Fruit fly (Drosophila melanogaster) whole organism, embryonic: ENCODE data around the gene CG34056.

Experiments
- Aef1 ChIP-seq: fragments of 200-800 bp; sonication (Bioruptor generic); IDR thresholded peaks from 3 replicates; pipeline ENCODE4 v1.3.6; 2022; ENCODE audit warnings: missing biosample characterization, missing genetic modification characterization
- BtbVII ChIP-seq: fragments of 200-800 bp; sonication (Bioruptor generic); optimal IDR thresholded peaks from 3 replicates; lab custom pipeline; 2017; ENCODE audit warnings: missing biosample characterization, mild to moderate bottlenecking, missing genetic modification characterization
- CG10462 ChIP-seq: fragments of 200-800 bp; sonication (Bioruptor generic); optimal IDR thresholded peaks from 2 replicates; lab custom pipeline; 2016; ENCODE audit warnings: missing biosample characterization, missing genetic modification characterization
- CG11696 ChIP-seq: fragments of 200-800 bp; sonication (Bioruptor generic); IDR thresholded peaks from 2 replicates; pipeline ENCODE4 v1.3.6; 2022; ENCODE audit warnings: missing biosample characterization, missing genetic modification characterization
- CG12391 ChIP-seq: fragments of 200-800 bp; sonication (Bioruptor generic); optimal IDR thresholded peaks from 3 replicates; lab custom pipeline; 2018; ENCODE audit warnings: missing biosample characterization, mild to moderate bottlenecking, missing genetic modification characterization, moderate library complexity
- CG13296 ChIP-seq: fragments of 200-800 bp; sonication (Bioruptor generic); optimal IDR thresholded peaks from 3 replicates; lab custom pipeline; 2018; ENCODE audit warnings: missing biosample characterization, mild to moderate bottlenecking, missing genetic modification characterization
- CG14441 ChIP-seq: fragments of 200-800 bp; sonication (Bioruptor generic); IDR thresholded peaks from 2 replicates; pipeline ENCODE4 v1.3.6; 2022; ENCODE audit warnings: missing biosample characterization, missing genetic modification characterization
- CG1602 ChIP-seq: fragments of 200-800 bp; sonication (Bioruptor generic); optimal IDR thresholded peaks from 3 replicates; lab custom pipeline; 2016; ENCODE audit warnings: missing biosample characterization, missing genetic modification characterization
- CG1603 ChIP-seq: fragments of 200-800 bp; sonication (Bioruptor generic); optimal IDR thresholded peaks from 2 replicates; lab custom pipeline; 2019; ENCODE audit warnings: missing biosample characterization, mild to moderate bottlenecking, missing genetic modification characterization, moderate library complexity
- CG17186 ChIP-seq: fragments of 200-800 bp; sonication (Bioruptor generic); optimal IDR thresholded peaks from 3 replicates; lab custom pipeline; 2017; ENCODE audit warnings: missing biosample characterization, missing genetic modification reagents, missing genetic modification characterization
- CG17361 ChIP-seq: fragments of 200-800 bp; sonication (Bioruptor generic); IDR thresholded peaks from 3 replicates; pipeline ENCODE4 v1.3.6; 2022; ENCODE audit warnings: missing biosample characterization, missing genetic modification characterization
- CG30020 ChIP-seq: fragments of 200-800 bp; optimal IDR thresholded peaks from 2 replicates; lab custom pipeline; 2019; ENCODE audit warnings: missing biosample characterization, mild to moderate bottlenecking, missing genetic modification characterization, moderate library complexity
- CG30403 ChIP-seq: fragments of 200-800 bp; sonication (Bioruptor generic); optimal IDR thresholded peaks from 3 replicates; lab custom pipeline; 2016; ENCODE audit warnings: missing biosample characterization, missing genetic modification characterization
- CG32767 ChIP-seq: fragments of 200-800 bp; sonication (Bioruptor generic); IDR thresholded peaks from 2 replicates; pipeline ENCODE4 v1.3.6; 2022; ENCODE audit warnings: missing biosample characterization, missing genetic modification characterization
- CG3847 ChIP-seq: fragments of 200-800 bp; sonication (Bioruptor generic); IDR thresholded peaks from 2 replicates; pipeline ENCODE4 v1.3.6; 2022; ENCODE audit warnings: missing biosample characterization, missing genetic modification characterization
- CG42726 ChIP-seq: fragments of 200-800 bp; sonication (Bioruptor generic); IDR thresholded peaks from 2 replicates; pipeline ENCODE4 v1.3.6; 2022; ENCODE audit warnings: missing biosample characterization, missing genetic modification characterization; ENCODE audit not compliant: partially characterized antibody
- CG4282 ChIP-seq: fragments of 200-800 bp; sonication (Bioruptor generic); optimal IDR thresholded peaks from 2 replicates; lab custom pipeline; 2016; ENCODE audit warnings: missing biosample characterization, missing genetic modification characterization
- CG6254 ChIP-seq: fragments of 200-800 bp; sonication (Bioruptor generic); optimal IDR thresholded peaks from 3 replicates; lab custom pipeline; 2017; ENCODE audit warnings: mild to moderate bottlenecking, missing biosample characterization, missing genetic modification reagents, missing genetic modification characterization
- CG7271 ChIP-seq: fragments of 200-800 bp; sonication (Bioruptor generic); optimal IDR thresholded peaks from 2 replicates; lab custom pipeline; 2018; ENCODE audit warnings: missing biosample characterization, mild to moderate bottlenecking, missing genetic modification characterization, moderate library complexity
- CG7987 ChIP-seq: fragments of 200-800 bp; sonication (Bioruptor generic); optimal IDR thresholded peaks from 2 replicates; lab custom pipeline; 2018; ENCODE audit warnings: missing biosample characterization, mild to moderate bottlenecking, missing genetic modification characterization, moderate library complexity
- CG8290 ChIP-seq, 3 experiments: fragments of 200-800 bp; sonication (Bioruptor generic); optimal IDR thresholded peaks; 2 replicates each; lab custom pipeline; 2016 to 2019; ENCODE audit warnings: missing biosample characterization in 3 of 3, missing genetic modification characterization in 3 of 3, mild to moderate bottlenecking in 2 of 3, moderate library complexity in 1 of 3
- CG8765 ChIP-seq: fragments of 200-800 bp; sonication (Bioruptor generic); IDR thresholded peaks from 2 replicates; pipeline ENCODE4 v1.3.6; 2022; ENCODE audit warnings: missing biosample characterization, missing genetic modification characterization
- CG8944 ChIP-seq: fragments of 200-800 bp; sonication (Bioruptor generic); optimal IDR thresholded peaks from 3 replicates; lab custom pipeline; 2016; ENCODE audit warnings: missing biosample characterization, missing genetic modification characterization
- Dip3 ChIP-seq: fragments of 200-800 bp; sonication (Bioruptor generic); optimal IDR thresholded peaks from 3 replicates; lab custom pipeline; 2016; ENCODE audit warnings: missing biosample characterization, missing genetic modification characterization
- Dref ChIP-seq: fragments of 200-800 bp; sonication (Bioruptor generic); IDR thresholded peaks from 2 replicates; pipeline ENCODE4 v1.3.6; 2022; ENCODE audit warnings: missing biosample characterization, missing genetic modification characterization
- ERR ChIP-seq: fragments of 200-800 bp; sonication (Bioruptor generic); optimal IDR thresholded peaks from 2 replicates; lab custom pipeline; 2016; ENCODE audit warnings: missing biosample characterization, missing genetic modification characterization
- Fer1 ChIP-seq: fragments of 200-800 bp; sonication (Bioruptor generic); optimal IDR thresholded peaks from 2 replicates; lab custom pipeline; 2017; ENCODE audit warnings: missing biosample characterization, mild to moderate bottlenecking, missing genetic modification characterization
- MBD-R2 ChIP-seq: fragments of 200-800 bp; sonication (Bioruptor generic); IDR thresholded peaks from 2 replicates; pipeline ENCODE4 v1.3.6; 2022; ENCODE audit warnings: missing biosample characterization, missing genetic modification characterization
- MESR4 ChIP-seq: fragments of 200-800 bp; sonication (Bioruptor generic); optimal IDR thresholded peaks from 2 replicates; lab custom pipeline; 2018; ENCODE audit warnings: missing biosample characterization, mild to moderate bottlenecking, missing genetic modification characterization, moderate library complexity
- Med ChIP-seq: fragments of 200-800 bp; sonication (Bioruptor generic); peaks from one replicate; lab custom pipeline; 2016; ENCODE audit warnings: missing biosample characterization, missing genetic modification characterization, mild to moderate bottlenecking, inconsistent platforms, moderate library complexity
- Meics ChIP-seq: fragments of 200-800 bp; sonication (Bioruptor generic); optimal IDR thresholded peaks from 2 replicates; lab custom pipeline; 2017; ENCODE audit warnings: missing biosample characterization, mild to moderate bottlenecking, missing genetic modification characterization
- Nf-YC ChIP-seq: fragments of 200-800 bp; optimal IDR thresholded peaks from 3 replicates; lab custom pipeline; 2019; ENCODE audit warnings: missing biosample characterization, mild to moderate bottlenecking, missing genetic modification characterization, moderate library complexity
- Optix ChIP-seq: fragments of 200-800 bp; sonication (Bioruptor generic); IDR thresholded peaks from 3 replicates; pipeline ENCODE4 v1.3.6; 2022; ENCODE audit warnings: missing biosample characterization, missing genetic modification characterization
- Side ChIP-seq: fragments of 200-800 bp; sonication (Bioruptor generic); optimal IDR thresholded peaks from 2 replicates; lab custom pipeline; 2016; ENCODE audit warnings: missing biosample characterization, missing genetic modification characterization
- br ChIP-seq: fragments of >200 bp; optimal IDR thresholded peaks from 2 replicates; lab custom pipeline; 2017
- eve ChIP-seq, 2 experiments: fragments of >200 bp; optimal IDR thresholded peaks; 2 replicates each; lab custom pipeline; 2017; ENCODE audit warnings: missing biosample characterization in 2 of 2, missing genetic modification characterization in 2 of 2
- gro ChIP-seq: fragments of 200-800 bp; sonication (Bioruptor generic); optimal IDR thresholded peaks from 2 replicates; lab custom pipeline; 2016; ENCODE audit warnings: missing biosample characterization, missing genetic modification characterization
- hbn ChIP-seq: fragments of 200-800 bp; sonication (Bioruptor generic); IDR thresholded peaks from 2 replicates; pipeline ENCODE4 v1.3.6; 2022; ENCODE audit warnings: missing biosample characterization, missing genetic modification characterization; ENCODE audit not compliant: partially characterized antibody
- ken ChIP-seq: fragments of 200-800 bp; sonication (Bioruptor generic); IDR thresholded peaks from 3 replicates; pipeline ENCODE4 v1.3.6; 2022; ENCODE audit warnings: missing biosample characterization, missing genetic modification characterization
- lbe ChIP-seq: fragments of 200-800 bp; sonication (Bioruptor generic); optimal IDR thresholded peaks from 2 replicates; lab custom pipeline; 2016; ENCODE audit warnings: missing biosample characterization, mild to moderate bottlenecking, missing genetic modification characterization
- nerfin-1 ChIP-seq: fragments of 200-800 bp; sonication (Bioruptor generic); optimal IDR thresholded peaks from 3 replicates; lab custom pipeline; 2019; ENCODE audit warnings: missing biosample characterization, mild to moderate bottlenecking, missing genetic modification characterization, moderate library complexity
- nerfin-2 ChIP-seq: fragments of 200-800 bp; sonication (Bioruptor generic); IDR thresholded peaks from 2 replicates; pipeline ENCODE4 v1.3.6; 2022; ENCODE audit warnings: missing biosample characterization, missing genetic modification characterization; ENCODE audit not compliant: partially characterized antibody
- odd ChIP-seq: fragments of 200-800 bp; sonication (Bioruptor generic); optimal IDR thresholded peaks from 2 replicates; lab custom pipeline; 2017; ENCODE audit warnings: missing biosample characterization, mild to moderate bottlenecking, missing genetic modification characterization
- pnt ChIP-seq: fragments of 200-800 bp; sonication (Bioruptor generic); optimal IDR thresholded peaks from 3 replicates; lab custom pipeline; 2016; ENCODE audit warnings: missing biosample characterization, missing genetic modification characterization
- repo ChIP-seq: fragments of 200-800 bp; sonication (Bioruptor generic); optimal IDR thresholded peaks from 2 replicates; lab custom pipeline; 2016; ENCODE audit warnings: missing biosample characterization, missing genetic modification characterization
- sisA ChIP-seq: fragments of 200-800 bp; sonication (Bioruptor generic); IDR thresholded peaks from 2 replicates; pipeline ENCODE4 v1.3.6; 2022; ENCODE audit warnings: missing biosample characterization, missing genetic modification characterization
- stwl ChIP-seq: fragments of 200-800 bp; sonication (Bioruptor generic); optimal IDR thresholded peaks from 3 replicates; lab custom pipeline; 2018; ENCODE audit warnings: missing biosample characterization, mild to moderate bottlenecking, missing genetic modification characterization, moderate library complexity
- sug ChIP-seq: fragments of 200-800 bp; optimal IDR thresholded peaks from 2 replicates; lab custom pipeline; 2019; ENCODE audit warnings: missing biosample characterization, mild to moderate bottlenecking, missing genetic modification characterization, moderate library complexity
- ttk ChIP-seq: fragments of 200-800 bp; sonication (Bioruptor generic); IDR thresholded peaks from 2 replicates; pipeline ENCODE4 v2.1.2; 2022; ENCODE audit warnings: missing biosample characterization, missing genetic modification characterization
- wor ChIP-seq: fragments of 200-800 bp; sonication (Bioruptor generic); IDR thresholded peaks from 2 replicates; pipeline ENCODE4 v1.3.6; 2022; ENCODE audit warnings: missing biosample characterization, missing genetic modification characterization

Gene CG34056

DNA sequence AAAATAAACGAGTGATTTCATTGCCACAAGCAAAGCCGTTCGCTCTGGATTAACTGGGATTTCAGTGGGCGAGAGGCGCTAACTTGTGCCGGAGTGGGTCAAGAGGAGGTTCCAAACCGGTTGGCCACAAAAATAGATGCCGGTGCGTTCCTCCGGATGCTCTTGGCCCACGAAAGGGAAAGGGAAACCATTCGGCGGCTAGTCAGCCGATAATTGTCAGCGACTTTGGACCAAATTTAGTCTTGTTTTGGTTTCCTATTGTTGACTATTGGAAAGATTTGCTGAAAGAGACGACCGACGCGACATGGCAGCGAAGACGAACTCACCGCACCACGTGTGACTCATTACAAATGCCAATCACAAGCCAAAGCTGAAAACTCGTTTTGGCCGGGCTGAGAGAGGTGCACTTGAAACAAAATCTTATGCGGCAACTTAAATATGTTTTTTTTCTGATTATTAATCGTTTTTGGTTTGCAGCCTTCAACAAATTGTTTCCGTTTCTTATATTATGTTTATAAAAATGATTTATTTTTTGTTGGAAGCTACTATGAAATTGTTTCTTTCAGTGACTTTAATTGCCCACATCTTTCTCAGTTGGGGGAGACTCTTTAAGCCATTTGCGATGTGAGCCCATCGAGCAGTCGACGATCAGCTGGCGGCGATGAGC lies at the start of gene CG34056 (continued):
- TF ChIP-seq Meics (peak; percentile 93), gro (GFP tag; lab: Kevin White, UChicago) (peak; percentile 80), Optix (peak; percentile 85), CG6254 (GFP tag; lab: Kevin White, UChicago) (peak; percentile 89), CG17186 (GFP tag; lab: Kevin White, UChicago) (peak; percentile 44), CG30020 (tag; lab: Kevin White, UChicago) (no peak), ttk (GFP tag; lab: Robert Waterston, UW) (peak; percentile 95), CG8290 (GFP tag; optimal IDR thresholded peaks at IDR 0.05; lab: Kevin White, UChicago) (peak; percentile 88), CG8290 (tag; optimal IDR thresholded peaks at IDR 0.05; lab: Kevin White, UChicago) (no peak), CG3847 (GFP tag; lab: Robert Waterston, UW) (peak; percentile 85), br (lab: Kevin White, UChicago) (no peak), eve (GFP tag; optimal IDR thresholded peaks at IDR 0.05; lab: Kevin White, UChicago) (no peak), stwl (tag; lab: Kevin White, UChicago) (peak; percentile 23), Nf-YC (tag; lab: Kevin White, UChicago) (peak; percentile 80), sug (tag; lab: Kevin White, UChicago) (peak; percentile 40), CG7271 (peak; percentile 66), nerfin-2 (GFP tag; lab: Robert Waterston, UW) (no peak), CG8944 (GFP tag; lab: Kevin White, UChicago) (peak; percentile 38), CG32767 (GFP tag; lab: Robert Waterston, UW) (peak; percentile 89), ken (GFP tag; lab: Robert Waterston, UW) (peak; percentile 93), Dip3 (GFP tag; lab: Kevin White, UChicago) (peak; percentile 75), CG12391 (tag; lab: Kevin White, UChicago) (peak; percentile 88), sisA (GFP tag; lab: Robert Waterston, UW) (peak; percentile 93), CG11696 (GFP tag; lab: Robert Waterston, UW) (peak; percentile 85), Med (peak; percentile 96), CG10462 (GFP tag; lab: Kevin White, UChicago) (peak; percentile 69), Dref (no peak), pnt (GFP tag; lab: Kevin White, UChicago) (peak; percentile 83), CG1602 (GFP tag; lab: Kevin White, UChicago) (peak; percentile 80), CG4282 (GFP tag; lab: Kevin White, UChicago) (no peak), Side (peak; percentile 71), MBD-R2 (GFP tag; lab: Robert Waterston, UW) (peak; percentile 93), repo (GFP tag; lab: Kevin White, UChicago) (peak; percentile 73), lbe (GFP tag; lab: Kevin White, UChicago) (peak; percentile 97), CG7987 (GFP tag; lab: Kevin White, UChicago) (peak; percentile 58), ERR (GFP tag; lab: Kevin White, UChicago) (peak; percentile 59), CG30403 (GFP tag; lab: Kevin White, UChicago) (peak; percentile 93), CG13296 (GFP tag; lab: Kevin White, UChicago) (peak; percentile 95), CG17361 (GFP tag; lab: Robert Waterston, UW) (peak; percentile 94), hbn (GFP tag; lab: Robert Waterston, UW) (no peak), MESR4 (GFP tag; lab: Kevin White, UChicago) (peak; percentile 5), CG42726 (GFP tag; lab: Robert Waterston, UW) (no peak), CG8765 (GFP tag; lab: Robert Waterston, UW) (peak; percentile 84), wor (GFP tag; lab: Robert Waterston, UW) (peak; percentile 89), Fer1 (GFP tag; lab: Kevin White, UChicago) (peak; percentile 94), BtbVII (GFP tag; lab: Kevin White, UChicago) (peak; percentile 92), odd (GFP tag; lab: Kevin White, UChicago) (peak; percentile 76), CG14441 (GFP tag; lab: Robert Waterston, UW) (peak; percentile 95), Aef1 (GFP tag; lab: Robert Waterston, UW) (peak; percentile 95), nerfin-1 (peak; percentile 98), CG1603 (peak; percentile 32)
